Worm (Caenorhabditis elegans): ENCODE data around the gene baz-2.

DNA sequence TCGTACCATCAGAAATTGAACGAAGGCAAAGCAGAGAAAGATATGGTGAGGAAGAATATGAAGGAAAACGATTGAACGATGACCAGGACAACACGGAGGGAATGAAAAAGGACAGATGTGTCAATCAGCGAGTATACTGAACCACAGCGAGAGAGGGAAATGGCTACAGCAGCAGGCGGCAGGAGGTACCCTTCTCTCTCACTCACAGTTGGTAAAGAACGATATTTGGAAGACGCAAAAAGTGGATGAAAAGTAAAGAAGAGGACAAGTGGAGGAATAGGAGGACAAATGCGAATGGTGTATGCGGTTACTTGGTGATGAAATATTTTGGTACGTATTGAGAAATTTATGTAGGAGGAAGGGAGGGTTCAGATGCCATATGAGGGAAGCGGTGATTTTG is 642 bp upstream of the baz-2 start, which contains the start of gene ZK783.7:
- TF ChIP-seq hlh-13 (GFP tag; optimal IDR thresholded peaks at IDR 0.05) (no peak), ttx-3 (tag; optimal IDR thresholded peaks at IDR 0.05) (no peak), pat-9 (tag; optimal IDR thresholded peaks at IDR 0.05) (no peak), lim-6 (tag; optimal IDR thresholded peaks at IDR 0.05) (no peak), sox-2 (GFP tag; IDR thresholded peaks at IDR 0.05) (no peak), nhr-11 (tag; optimal IDR thresholded peaks at IDR 0.05) (no peak), F13H6.1 (tag; optimal IDR thresholded peaks at IDR 0.05) (no peak)
